Worm (Caenorhabditis elegans) whole organism, L4 larva: Measurements from ENCODE around the gene clec-162.

Experiments used
- F10B5.3 ChIP-seq: sonication (generic microtip); optimal IDR thresholded peaks from 2 replicates; lab custom pipeline; 2016; ENCODE audit warnings: mild to moderate bottlenecking, missing genetic modification characterization, missing compliant biosample characterization
- ZK546.5 ChIP-seq, 2 experiments: sonication (generic microtip); optimal IDR thresholded peaks; 2 replicates each; lab custom pipeline; 2017; ENCODE audit warnings: missing biosample characterization in 2 of 2, missing genetic modification characterization in 2 of 2
- ceh-62 ChIP-seq: sonication (generic microtip); optimal IDR thresholded peaks from 2 replicates; lab custom pipeline; 2017; ENCODE audit warnings: missing biosample characterization, missing genetic modification characterization
- ceh-82 ChIP-seq: sonication (generic microtip); optimal IDR thresholded peaks from 2 replicates; lab custom pipeline; 2017; ENCODE audit warnings: missing biosample characterization, missing genetic modification characterization
- daf-12 ChIP-seq: fragments of 150-350 bp; optimal IDR thresholded peaks from 2 replicates; lab custom pipeline; 2014; ENCODE audit warnings: missing biosample characterization, missing genetic modification reagents, missing genetic modification characterization
- hlh-11 ChIP-seq: fragments of 200-800 bp; sonication (Bioruptor generic); optimal IDR thresholded peaks from 2 replicates; lab custom pipeline; 2018; ENCODE audit warnings: mild to moderate bottlenecking, missing genetic modification characterization, missing compliant biosample characterization
- lim-7 ChIP-seq: fragments of 200-800 bp; sonication (Bioruptor generic); IDR thresholded peaks from 2 replicates; pipeline ENCODE4 v1.3.6; 2022; ENCODE audit warnings: missing genetic modification characterization, missing compliant biosample characterization
- mdl-1 ChIP-seq, 2 experiments: fragments of 150-350 bp in 1 of 2; sonication (generic microtip) in 1 of 2; optimal IDR thresholded peaks; 2 replicates each; lab custom pipeline; 2014 to 2017; ENCODE audit warnings: missing biosample characterization in 2 of 2, missing genetic modification characterization in 2 of 2
- nhr-28 ChIP-seq: fragments of 150-350 bp; optimal IDR thresholded peaks from 2 replicates; lab custom pipeline; 2014; ENCODE audit warnings: missing biosample characterization, missing genetic modification characterization
- snpc-4 ChIP-seq: fragments of 150-350 bp; optimal IDR thresholded peaks from 2 replicates; lab custom pipeline; 2014; ENCODE audit warnings: missing biosample characterization, missing genetic modification characterization
- spr-1 ChIP-seq: sonication (generic microtip); optimal IDR thresholded peaks from 2 replicates; lab custom pipeline; 2016; ENCODE audit warnings: mild to moderate bottlenecking, missing genetic modification characterization, missing compliant biosample characterization
- unc-39 ChIP-seq: sonication (generic microtip); optimal IDR thresholded peaks from 2 replicates; lab custom pipeline; 2017; ENCODE audit warnings: missing biosample characterization, missing genetic modification characterization
- zip-2 ChIP-seq: fragments of 150-350 bp; optimal IDR thresholded peaks from 2 replicates; lab custom pipeline; 2014; ENCODE audit warnings: missing biosample characterization, missing genetic modification characterization
- ztf-11 ChIP-seq: fragments of 150-350 bp; optimal IDR thresholded peaks from 2 replicates; lab custom pipeline; 2014; ENCODE audit warnings: missing biosample characterization, missing genetic modification characterization

- TF ChIP-seq snpc-4 (tag; lab: Kevin White, UChicago) (no peak), spr-1 (tag; lab: Kevin White, UChicago) (no peak), ZK546.5 (tag; optimal IDR thresholded peaks at IDR 0.05; lab: Kevin White, UChicago) (no peak), daf-12 (tag; lab: Kevin White, UChicago) (no peak), ceh-62 (tag; lab: Kevin White, UChicago) (no peak), lim-7 (no peak), unc-39 (tag; lab: Kevin White, UChicago) (no peak), ztf-11 (no peak), zip-2 (tag; lab: Kevin White, UChicago) (no peak), F10B5.3 (tag; lab: Kevin White, UChicago) (no peak), mdl-1 (tag; optimal IDR thresholded peaks at IDR 0.05; lab: Kevin White, UChicago) (no peak), nhr-28 (tag; lab: Kevin White, UChicago) (no peak), ceh-82 (tag; lab: Kevin White, UChicago) (no peak), hlh-11 (no peak)
These were observed 37.2 kb upstream of the clec-162 start, which contains the start of gene gcc-2 for ce11 chrIII:9762093-9762748.
